Fruit fly (Drosophila melanogaster) whole organism, pupa: ENCODE results near the gene Gad1.
A peak's percentile ranks its signal among the peaks of the same experiment; 100 is the strongest.

ENCODE experiments used
- CG10348 ChIP-seq: fragments of 200-800 bp; sonication (Bioruptor generic); IDR thresholded peaks from 2 replicates; pipeline ENCODE4 v1.3.6; 2022; ENCODE audit warnings: missing biosample characterization, missing genetic modification characterization
- CG12605 ChIP-seq: fragments of 200-800 bp; sonication (Bioruptor generic); IDR thresholded peaks from 2 replicates; pipeline ENCODE4 v1.3.6; 2022; ENCODE audit warnings: missing biosample characterization, missing genetic modification characterization
- CG13204 ChIP-seq: fragments of 200-800 bp; sonication (Bioruptor generic); optimal IDR thresholded peaks from 2 replicates; lab custom pipeline; 2018; ENCODE audit warnings: missing biosample characterization, mild to moderate bottlenecking, missing genetic modification characterization, moderate library complexity
- CG15710 ChIP-seq: fragments of 200-800 bp; sonication (Bioruptor generic); optimal IDR thresholded peaks from 2 replicates; lab custom pipeline; 2018; ENCODE audit warnings: missing biosample characterization, mild to moderate bottlenecking, missing genetic modification characterization, moderate library complexity
- CG32121 ChIP-seq: fragments of 200-800 bp; sonication (Bioruptor generic); IDR thresholded peaks from 2 replicates; pipeline ENCODE4 v1.3.6; 2022; ENCODE audit warnings: missing biosample characterization, missing genetic modification characterization
- CG34367 ChIP-seq: fragments of 200-800 bp; sonication (Bioruptor generic); optimal IDR thresholded peaks from 2 replicates; lab custom pipeline; 2018; ENCODE audit warnings: missing biosample characterization, mild to moderate bottlenecking, missing genetic modification characterization
- CG4496 ChIP-seq: fragments of 200-800 bp; sonication (Bioruptor generic); IDR thresholded peaks from 3 replicates; pipeline ENCODE4 v1.3.6; 2022; ENCODE audit warnings: missing biosample characterization, missing genetic modification characterization
- D1 ChIP-seq: fragments of 200-800 bp; sonication (Bioruptor generic); optimal IDR thresholded peaks from 2 replicates; lab custom pipeline; 2018; ENCODE audit warnings: missing biosample characterization, mild to moderate bottlenecking, missing genetic modification characterization, moderate library complexity
- EcR ChIP-seq: fragments of 200-800 bp; sonication (Bioruptor generic); optimal IDR thresholded peaks from 3 replicates; lab custom pipeline; 2019; ENCODE audit warnings: missing biosample characterization, missing genetic modification characterization, mild to moderate bottlenecking, moderate library complexity, missing genetic modification reagents
- Ets98B ChIP-seq: fragments of 200-800 bp; sonication (Bioruptor generic); IDR thresholded peaks from 2 replicates; pipeline ENCODE4 v1.3.6; 2022; ENCODE audit warnings: missing biosample characterization, missing genetic modification characterization
- Pif1A ChIP-seq: fragments of 200-800 bp; sonication (Bioruptor generic); optimal IDR thresholded peaks from 3 replicates; lab custom pipeline; 2016; ENCODE audit warnings: missing biosample characterization, missing genetic modification characterization
- gl ChIP-seq: fragments of 200-800 bp; sonication (Bioruptor generic); optimal IDR thresholded peaks from 2 replicates; lab custom pipeline; 2018; ENCODE audit warnings: missing biosample characterization, mild to moderate bottlenecking, missing genetic modification characterization
- rn ChIP-seq: fragments of 200-800 bp; sonication (Bioruptor generic); IDR thresholded peaks from 2 replicates; pipeline ENCODE4 v1.3.6; 2022; ENCODE audit warnings: missing biosample characterization, missing genetic modification characterization

DNA sequence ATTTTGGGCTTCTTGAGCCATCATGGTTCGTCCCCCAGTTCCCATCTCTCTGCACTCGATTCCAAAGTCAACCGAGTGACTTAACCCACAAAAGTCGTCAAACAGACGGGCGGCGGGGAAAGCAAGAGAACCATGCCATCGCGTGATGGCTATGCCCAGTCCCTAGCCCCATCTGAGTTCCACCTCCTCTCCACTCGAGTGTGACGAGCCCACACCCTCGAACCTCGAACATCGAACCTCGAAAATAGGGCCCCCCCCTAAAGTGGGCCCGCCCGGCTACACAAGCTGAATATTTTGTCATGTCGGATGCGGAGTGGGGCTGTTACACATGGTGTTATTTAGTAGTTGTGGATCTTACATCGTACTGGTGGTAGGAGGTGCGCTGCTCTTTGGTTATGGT lies 8.0 kb upstream of the Gad1 start:
- no peak for TF ChIP-seq Pif1A (GFP tag; lab: Kevin White, UChicago)
- no peak for TF ChIP-seq rn (GFP tag; lab: Robert Waterston, UW)
- no peak for TF ChIP-seq gl
- no peak for TF ChIP-seq Ets98B
- TF ChIP-seq EcR: peak; percentile 46
- no peak for TF ChIP-seq CG15710 (tag; lab: Kevin White, UChicago)
- no peak for TF ChIP-seq CG12605 (GFP tag; lab: Robert Waterston, UW)
- TF ChIP-seq CG10348 (GFP tag; lab: Robert Waterston, UW): no peak
- no peak for TF ChIP-seq D1 (tag; lab: Kevin White, UChicago)
- no peak for TF ChIP-seq CG34367 (tag; lab: Kevin White, UChicago)
- no peak for TF ChIP-seq CG13204 (GFP tag; lab: Kevin White, UChicago)
- TF ChIP-seq CG32121 (GFP tag; lab: Robert Waterston, UW): no peak
- TF ChIP-seq CG4496: no peak
